Worm (Caenorhabditis elegans): ENCODE results near the gene ech-4.

Gene ech-4

ce11 chrII:10810690-10811089 is 10.1 kb upstream of the ech-4 start, which contains the start of gene msrp-7:
msrp-7 (plus strand) TSS chrII:10810990.
- peak; percentile 50 for TF ChIP-seq hmg-1.2 (GFP tag; IDR thresholded peaks at IDR 0.05)
- no peak for TF ChIP-seq madf-6 (GFP tag; IDR thresholded peaks at IDR 0.05)

- TF ChIP-seq ceh-100 (GFP tag; IDR thresholded peaks at IDR 0.05) (no peak), F55B11.4 (tag; optimal IDR thresholded peaks at IDR 0.05; ENCODE audit: borderline replicate concordance, insufficient read depth) (no peak), ztf-6 (GFP tag; IDR thresholded peaks at IDR 0.05) (no peak), pbrm-1 (GFP tag; IDR thresholded peaks at IDR 0.05) (no peak), Y67H2A.10 (GFP tag; conservative IDR thresholded peaks at IDR 0.05) (no peak), tlf-1 (GFP tag; optimal IDR thresholded peaks at IDR 0.05) (no peak), hmg-20 (GFP tag; IDR thresholded peaks at IDR 0.05) (no peak), B0019.2 (GFP tag; conservative IDR thresholded peaks at IDR 0.05) (no peak), F57A8.1 (GFP tag; optimal IDR thresholded peaks at IDR 0.05) (no peak), xnd-1 (tag; optimal IDR thresholded peaks at IDR 0.05) (no peak), him-1 (tag; optimal IDR thresholded peaks at IDR 0.05) (no peak), lin-40 (tag; optimal IDR thresholded peaks at IDR 0.05) (no peak), ceh-58 (GFP tag; IDR thresholded peaks at IDR 0.05) (no peak), snpc-3.4 (tag; optimal IDR thresholded peaks at IDR 0.05) (peak; percentile 2), pha-4 (tag; optimal IDR thresholded peaks at IDR 0.05) (no peak), K11D2.4 (GFP tag; IDR thresholded peaks at IDR 0.05) (no peak), rec-8 (tag; optimal IDR thresholded peaks at IDR 0.05) (no peak), nhr-179 (tag; optimal IDR thresholded peaks at IDR 0.05) (no peak), ztf-28 (GFP tag; IDR thresholded peaks at IDR 0.05) (no peak), unc-62 (GFP tag; optimal IDR thresholded peaks at IDR 0.05) (no peak), hsf-1 (GFP tag; IDR thresholded peaks at IDR 0.05) (no peak), F10E7.11 (tag; optimal IDR thresholded peaks at IDR 0.05) (no peak), D2030.7 (GFP tag; IDR thresholded peaks at IDR 0.05) (peak; percentile 50), lsl-1 (GFP tag; optimal IDR thresholded peaks at IDR 0.05) (peak; percentile 63), lin-54 (GFP tag; optimal IDR thresholded peaks at IDR 0.05) (peak; percentile 21), unc-130 (GFP tag; optimal IDR thresholded peaks at IDR 0.05) (no peak), let-607 (tag; optimal IDR thresholded peaks at IDR 0.05) (no peak), sdz-38 (tag; optimal IDR thresholded peaks at IDR 0.05) (no peak), hmg-1.2 (GFP tag; IDR thresholded peaks at IDR 0.05) (peak; percentile 89), mcd-1 (GFP tag; IDR thresholded peaks at IDR 0.05) (peak; percentile 74), lsy-27 (tag; optimal IDR thresholded peaks at IDR 0.05; ENCODE audit: borderline replicate concordance, insufficient read depth) (no peak), Y56A3A.18 (GFP tag; IDR thresholded peaks at IDR 0.05) (no peak), C06A6.2 (GFP tag; conservative IDR thresholded peaks at IDR 0.05) (no peak), nfya-1 (tag; optimal IDR thresholded peaks at IDR 0.05; ENCODE audit: borderline replicate concordance, insufficient read depth) (no peak)
Measured at ce11 chrII:10819928-10820423, 855 bp upstream of the ech-4 start, which contains the start of gene R06F6.8. R06F6.8 (minus strand) TSS chrII:10819978.

- TF ChIP-seq attf-3 (GFP tag; conservative IDR thresholded peaks at IDR 0.05), result peak; percentile 33; the same call in 1 of the 2 replicates
- no peak for TF ChIP-seq let-607 (tag; optimal IDR thresholded peaks at IDR 0.05)
- no peak for TF ChIP-seq repo-1 (tag; optimal IDR thresholded peaks at IDR 0.05)
- TF ChIP-seq zfh-2 (GFP tag; conservative IDR thresholded peaks at IDR 0.05), result no peak
- TF ChIP-seq rec-8 (tag; optimal IDR thresholded peaks at IDR 0.05), result peak in 1 of 2 experiments; percentile 12
- no peak for TF ChIP-seq ccch-3 (GFP tag; optimal IDR thresholded peaks at IDR 0.05)
- TF ChIP-seq Y67H2A.10 (GFP tag; conservative IDR thresholded peaks at IDR 0.05), result no peak
- peak; percentile 77 for TF ChIP-seq madf-6 (GFP tag; IDR thresholded peaks at IDR 0.05)
- TF ChIP-seq mcd-1 (GFP tag; IDR thresholded peaks at IDR 0.05), result peak; percentile 62
- no peak for TF ChIP-seq ztf-18 (tag; optimal IDR thresholded peaks at IDR 0.05)
- TF ChIP-seq hmg-1.2 (GFP tag; IDR thresholded peaks at IDR 0.05), result no peak
- TF ChIP-seq madf-3 (GFP tag; IDR thresholded peaks at IDR 0.05), result no peak
- no peak for TF ChIP-seq F52B5.7 (tag; optimal IDR thresholded peaks at IDR 0.05)
- peak; percentile 81 for TF ChIP-seq dpl-1 (GFP tag; optimal IDR thresholded peaks at IDR 0.05)
- TF ChIP-seq chd-7 (tag; optimal IDR thresholded peaks at IDR 0.05), result no peak
- TF ChIP-seq xnd-1 (tag; optimal IDR thresholded peaks at IDR 0.05), result no peak
- TF ChIP-seq lin-26 (GFP tag; IDR thresholded peaks at IDR 0.05), result no peak
- no peak for TF ChIP-seq bed-1 (GFP tag; IDR thresholded peaks at IDR 0.05)
Measured at ce11 chrII:10824046-10824445, 3.2 kb downstream of the ech-4 start, which contains the start of the genes R06F6.12 and mix-1. R06F6.12 (minus strand) TSS chrII:10824081. mix-1 (plus strand) TSS chrII:10824246.
